Fruit fly (Drosophila melanogaster): ENCODE results near the gene Wdr81.

The Wdr81 gene

dm6 chr2L:12004211-12004979, 16.4 kb downstream of the Wdr81 start (continued):
- peak; percentile 2 for TF ChIP-seq disco-r (GFP tag; optimal IDR thresholded peaks at IDR 0.05)
- no peak for TF ChIP-seq eve (GFP tag; optimal IDR thresholded peaks at IDR 0.05)
- TF ChIP-seq CG6175 (GFP tag; IDR thresholded peaks at IDR 0.05) = no peak
- TF ChIP-seq pros (GFP tag; optimal IDR thresholded peaks at IDR 0.05) = peak; percentile 62
- TF ChIP-seq p53 (GFP tag; optimal IDR thresholded peaks at IDR 0.05) = no peak
- peak; percentile 32 for TF ChIP-seq ERR (GFP tag; optimal IDR thresholded peaks at IDR 0.05)
- no peak for TF ChIP-seq E2f2 (GFP tag; IDR thresholded peaks at IDR 0.05)
- TF ChIP-seq Hr39 (optimal IDR thresholded peaks at IDR 0.05) = no peak
- no peak for TF ChIP-seq CG11085 (GFP tag; IDR thresholded peaks at IDR 0.05)
- peak; percentile 63 for TF ChIP-seq Side (GFP tag; optimal IDR thresholded peaks at IDR 0.05)
- no peak for TF ChIP-seq H2.0 (GFP tag; IDR thresholded peaks at IDR 0.05)
- TF ChIP-seq CG11398 (GFP tag; optimal IDR thresholded peaks at IDR 0.05) = peak; percentile 86
- no peak for TF ChIP-seq otp (GFP tag; IDR thresholded peaks at IDR 0.05)
- no peak for TF ChIP-seq Lhr (GFP tag; optimal IDR thresholded peaks at IDR 0.05)
- TF ChIP-seq MTF-1 (GFP tag; optimal IDR thresholded peaks at IDR 0.05; ENCODE audit: borderline replicate concordance) = peak; percentile 75
- no peak for TF ChIP-seq Xrp1 (GFP tag; IDR thresholded peaks at IDR 0.05)
- TF ChIP-seq Jarid2 (GFP tag; optimal IDR thresholded peaks at IDR 0.05) = peak; percentile 56
- TF ChIP-seq pum (GFP tag; optimal IDR thresholded peaks at IDR 0.05) = no peak
- peak; percentile 47 for TF ChIP-seq Blimp-1 (GFP tag; optimal IDR thresholded peaks at IDR 0.05)
- no peak for TF ChIP-seq CG3847 (GFP tag; IDR thresholded peaks at IDR 0.05)
- TF ChIP-seq CG9876 (GFP tag; optimal IDR thresholded peaks at IDR 0.05) = peak; percentile 21
- no peak for TF ChIP-seq Dfd (GFP tag; optimal IDR thresholded peaks at IDR 0.05)
- no peak for TF ChIP-seq Sry-δ (GFP tag; optimal IDR thresholded peaks at IDR 0.05)
- TF ChIP-seq CG8359 (GFP tag; optimal IDR thresholded peaks at IDR 0.05; ENCODE audit: borderline replicate concordance) = peak; percentile 40
- peak; percentile 69 for TF ChIP-seq CG5180 (GFP tag; optimal IDR thresholded peaks at IDR 0.05)
- no peak for TF ChIP-seq CG14050 (GFP tag; IDR thresholded peaks at IDR 0.05)
- peak; percentile 20 for TF ChIP-seq trem (tag; optimal IDR thresholded peaks at IDR 0.05)
- peak; percentile 32 for TF ChIP-seq pnt (GFP tag; optimal IDR thresholded peaks at IDR 0.05)
- no peak for TF ChIP-seq stwl (tag; optimal IDR thresholded peaks at IDR 0.05)
- no peak for TF ChIP-seq CG17612 (GFP tag; IDR thresholded peaks at IDR 0.05)
- no peak for TF ChIP-seq hb (GFP tag; IDR thresholded peaks at IDR 0.05; ENCODE audit: partially characterized antibody)
- peak; percentile 12 for TF ChIP-seq CG10462 (GFP tag; optimal IDR thresholded peaks at IDR 0.05)
- no peak for TF ChIP-seq CG11247 (GFP tag; IDR thresholded peaks at IDR 0.05)
- TF ChIP-seq danr (GFP tag; IDR thresholded peaks at IDR 0.05) = no peak
- peak; percentile 7 for TF ChIP-seq Spps (tag; optimal IDR thresholded peaks at IDR 0.05)
- peak; percentile 73 for TF ChIP-seq CG12236 (GFP tag; optimal IDR thresholded peaks at IDR 0.05)
- TF ChIP-seq rib (GFP tag; IDR thresholded peaks at IDR 0.05) = no peak
- TF ChIP-seq CG2199 (GFP tag; IDR thresholded peaks at IDR 0.05) = no peak
- no peak for TF ChIP-seq ind (GFP tag; optimal IDR thresholded peaks at IDR 0.05)
- TF ChIP-seq crc (GFP tag; optimal IDR thresholded peaks at IDR 0.05) = no peak
- peak; percentile 22 for TF ChIP-seq grau (tag; optimal IDR thresholded peaks at IDR 0.05)
- TF ChIP-seq zf30C (GFP tag; optimal IDR thresholded peaks at IDR 0.05) = no peak
- TF ChIP-seq CG4854 (GFP tag; optimal IDR thresholded peaks at IDR 0.05) = peak; percentile 45
- no peak for TF ChIP-seq Taf1 (GFP tag; IDR thresholded peaks at IDR 0.05)
- TF ChIP-seq CG30431 (GFP tag; optimal IDR thresholded peaks at IDR 0.05) = no peak
- TF ChIP-seq CG3163 (GFP tag; optimal IDR thresholded peaks at IDR 0.05) = no peak
- no peak for TF ChIP-seq nmo (GFP tag; optimal IDR thresholded peaks at IDR 0.05)
- no peak for TF ChIP-seq nerfin-2 (GFP tag; IDR thresholded peaks at IDR 0.05; ENCODE audit: partially characterized antibody)
- peak; percentile 39 for TF ChIP-seq CG10147 (GFP tag; optimal IDR thresholded peaks at IDR 0.05)
- TF ChIP-seq vnd (GFP tag; IDR thresholded peaks at IDR 0.05; ENCODE audit: partially characterized antibody) = no peak
- peak; percentile 53 for TF ChIP-seq B-H2 (GFP tag; optimal IDR thresholded peaks at IDR 0.05)
